Worm (Caenorhabditis elegans): Measurements from ENCODE around the gene srw-23.

Gene srw-23

ce11 chrV:16879532-16879931 lies 5.8 kb downstream of the srw-23 start:
- TF ChIP-seq ztf-22 (GFP tag; optimal IDR thresholded peaks at IDR 0.05) (no peak), unc-130 (GFP tag; optimal IDR thresholded peaks at IDR 0.05) (no peak), D2030.7 (GFP tag; IDR thresholded peaks at IDR 0.05) (no peak), ztf-18 (tag; optimal IDR thresholded peaks at IDR 0.05) (no peak), sea-2 (GFP tag; IDR thresholded peaks at IDR 0.05) (no peak)

ce11 chrV:16880054-16880453 lies 6.3 kb downstream of the srw-23 start, which contains the start of gene F09C6.3:
Gene F09C6.3, minus strand, starts transcription at chrV:16880154.
- TF ChIP-seq efl-1 (GFP tag; optimal IDR thresholded peaks at IDR 0.05) (no peak), gei-17 (GFP tag; optimal IDR thresholded peaks at IDR 0.05) (no peak), snpc-1.1 (tag; optimal IDR thresholded peaks at IDR 0.05; ENCODE audit: insufficient read depth) (no peak), sea-2 (GFP tag; IDR thresholded peaks at IDR 0.05) (no peak), zim-3 (tag; optimal IDR thresholded peaks at IDR 0.05) (no peak), F23B12.7 (tag; optimal IDR thresholded peaks at IDR 0.05; ENCODE audit: insufficient read depth) (no peak), egrh-3 (GFP tag; IDR thresholded peaks at IDR 0.05) (no peak), madf-10 (tag; optimal IDR thresholded peaks at IDR 0.05) (no peak), T07F8.4 (tag; optimal IDR thresholded peaks at IDR 0.05) (no peak), lin-35 (GFP tag; optimal IDR thresholded peaks at IDR 0.05) (no peak)

- TF ChIP-seq ztf-18 (tag; optimal IDR thresholded peaks at IDR 0.05) (no peak), egrh-3 (GFP tag; IDR thresholded peaks at IDR 0.05) (no peak), F52B5.7 (tag; optimal IDR thresholded peaks at IDR 0.05) (no peak), hlh-12 (tag; optimal IDR thresholded peaks at IDR 0.05) (no peak), F23B12.7 (tag; optimal IDR thresholded peaks at IDR 0.05; ENCODE audit: insufficient read depth) (no peak), xnd-1 (tag; optimal IDR thresholded peaks at IDR 0.05) (no peak), Y53F4B.3 (GFP tag; IDR thresholded peaks at IDR 0.05) (no peak), lir-1 (GFP tag; conservative IDR thresholded peaks at IDR 0.05) (no peak), egl-18 (GFP tag; IDR thresholded peaks at IDR 0.05) (no peak), ZK185.1 (tag; optimal IDR thresholded peaks at IDR 0.05; ENCODE audit: poor library complexity, severe bottlenecking) (no peak), F49E8.2 (tag; optimal IDR thresholded peaks at IDR 0.05; ENCODE audit: insufficient read depth) (no peak), repo-1 (tag; optimal IDR thresholded peaks at IDR 0.05) (no peak), madf-8 (GFP tag; conservative IDR thresholded peaks at IDR 0.05) (no peak), gei-17 (GFP tag; optimal IDR thresholded peaks at IDR 0.05) (no peak), fkh-3 (tag; optimal IDR thresholded peaks at IDR 0.05) (no peak), bed-1 (GFP tag; IDR thresholded peaks at IDR 0.05) (no peak), T26A5.8 (tag; optimal IDR thresholded peaks at IDR 0.05) (no peak), F57C9.4 (tag; optimal IDR thresholded peaks at IDR 0.05) (no peak), nfya-1 (tag; optimal IDR thresholded peaks at IDR 0.05; ENCODE audit: borderline replicate concordance, insufficient read depth) (no peak), snpc-1.1 (tag; optimal IDR thresholded peaks at IDR 0.05; ENCODE audit: insufficient read depth) (no peak)
Observed at ce11 chrV:16880679-16881078, 6.9 kb downstream of the srw-23 start, which contains the start of gene F09C6.14. Gene F09C6.14, plus strand, starts transcription at chrV:16880979.

ce11 chrV:16882260-16882918 lies 8.6 kb downstream of the srw-23 start, which contains the start of the genes F09C6.11 and F09C6.12:
Gene F09C6.11, minus strand, starts transcription at chrV:16882310.
Gene F09C6.12, plus strand, starts transcription at chrV:16882868.
- no peak for TF ChIP-seq C06A6.2 (GFP tag; conservative IDR thresholded peaks at IDR 0.05)
- no peak for TF ChIP-seq attf-3 (GFP tag; conservative IDR thresholded peaks at IDR 0.05)
